Fruit fly (Drosophila melanogaster) whole organism, prepupa: Measurements from ENCODE around the gene Vps39.

Experiments
- Blimp-1 ChIP-seq: fragments of 200-800 bp; sonication (Bioruptor generic); optimal IDR thresholded peaks from 3 replicates; lab custom pipeline; 2017; ENCODE audit warnings: missing biosample characterization, missing genetic modification characterization, mild to moderate bottlenecking, moderate library complexity, missing genetic modification reagents
- CG10631 ChIP-seq: fragments of 200-800 bp; sonication (Bioruptor generic); optimal IDR thresholded peaks from 2 replicates; lab custom pipeline; 2016; ENCODE audit warnings: missing biosample characterization, missing genetic modification characterization
- CG11294 ChIP-seq: fragments of 200-800 bp; sonication (Bioruptor generic); IDR thresholded peaks from 2 replicates; pipeline ENCODE4 v1.3.6; 2022; ENCODE audit warnings: missing biosample characterization, missing genetic modification characterization
- CG11762 ChIP-seq: fragments of 200-800 bp; sonication (Bioruptor generic); optimal IDR thresholded peaks from 3 replicates; lab custom pipeline; 2016; ENCODE audit warnings: missing biosample characterization, missing genetic modification characterization; ENCODE audit not compliant: insufficient read depth
- CG15336 ChIP-seq: fragments of 200-800 bp; sonication (Bioruptor generic); IDR thresholded peaks from 2 replicates; pipeline ENCODE4 v1.3.6; 2022; ENCODE audit warnings: missing biosample characterization, missing genetic modification characterization
- CG1621 ChIP-seq: fragments of 200-800 bp; sonication (Bioruptor generic); optimal IDR thresholded peaks from 3 replicates; lab custom pipeline; 2018; ENCODE audit warnings: missing biosample characterization, mild to moderate bottlenecking, missing genetic modification characterization
- CG16779 ChIP-seq: fragments of 200-800 bp; sonication (Bioruptor generic); optimal IDR thresholded peaks from 3 replicates; lab custom pipeline; 2017; ENCODE audit warnings: missing biosample characterization, mild to moderate bottlenecking, missing genetic modification characterization
- CG32006 ChIP-seq: fragments of 200-800 bp; sonication (Bioruptor generic); optimal IDR thresholded peaks from 3 replicates; lab custom pipeline; 2017; ENCODE audit warnings: missing biosample characterization, mild to moderate bottlenecking, missing genetic modification characterization
- CG34406 ChIP-seq: fragments of 200-800 bp; sonication (Bioruptor generic); optimal IDR thresholded peaks from 3 replicates; lab custom pipeline; 2016; ENCODE audit warnings: missing biosample characterization, missing genetic modification characterization
- CG6163 ChIP-seq: fragments of 200-800 bp; sonication (Bioruptor generic); IDR thresholded peaks from 3 replicates; pipeline ENCODE4 v1.3.6; 2022; ENCODE audit warnings: missing biosample characterization, missing genetic modification characterization
- CG6808 ChIP-seq: fragments of 200-800 bp; sonication (Bioruptor generic); optimal IDR thresholded peaks from 3 replicates; lab custom pipeline; 2017; ENCODE audit warnings: missing biosample characterization, missing genetic modification characterization, mild to moderate bottlenecking, moderate library complexity, missing genetic modification reagents
- CG6854 ChIP-seq: fragments of 200-800 bp; sonication (Bioruptor generic); optimal IDR thresholded peaks from 2 replicates; lab custom pipeline; 2017; ENCODE audit warnings: missing biosample characterization, mild to moderate bottlenecking, missing genetic modification characterization
- CG7368 ChIP-seq: fragments of 200-800 bp; sonication (Bioruptor generic); optimal IDR thresholded peaks from 3 replicates; lab custom pipeline; 2016; ENCODE audit warnings: missing biosample characterization, missing genetic modification characterization
- CG8319 ChIP-seq: fragments of 200-800 bp; sonication (Bioruptor generic); optimal IDR thresholded peaks from 3 replicates; lab custom pipeline; 2016; ENCODE audit warnings: missing biosample characterization, missing genetic modification characterization
- CG8632 ChIP-seq: fragments of 200-800 bp; sonication (Bioruptor generic); optimal IDR thresholded peaks from 3 replicates; lab custom pipeline; 2016; ENCODE audit warnings: missing biosample characterization, missing genetic modification characterization
- Eip78C ChIP-seq: fragments of 200-800 bp; sonication (Bioruptor generic); peaks from one replicate; lab custom pipeline; 2016; ENCODE audit warnings: missing biosample characterization, missing genetic modification characterization
- Eip93F ChIP-seq: fragments of 200-800 bp; sonication (Bioruptor generic); optimal IDR thresholded peaks from 2 replicates; lab custom pipeline; 2016; ENCODE audit warnings: missing biosample characterization, mild to moderate bottlenecking, missing genetic modification characterization
- Ets21C ChIP-seq: fragments of 200-800 bp; sonication (Bioruptor generic); optimal IDR thresholded peaks from 3 replicates; lab custom pipeline; 2016; ENCODE audit warnings: missing biosample characterization, missing genetic modification characterization
- Ets96B ChIP-seq: fragments of 200-800 bp; optimal IDR thresholded peaks from 2 replicates; lab custom pipeline; 2019; ENCODE audit warnings: missing biosample characterization, mild to moderate bottlenecking, missing genetic modification characterization, moderate library complexity
- Lpt ChIP-seq: fragments of 200-800 bp; sonication (Bioruptor generic); optimal IDR thresholded peaks from 3 replicates; lab custom pipeline; 2016; ENCODE audit warnings: missing biosample characterization, missing genetic modification characterization
- OdsH ChIP-seq: fragments of 200-800 bp; sonication (Bioruptor generic); optimal IDR thresholded peaks from 3 replicates; lab custom pipeline; 2016; ENCODE audit warnings: missing biosample characterization, missing genetic modification characterization
- Sox15 ChIP-seq: fragments of 200-800 bp; sonication (Bioruptor generic); optimal IDR thresholded peaks from 3 replicates; lab custom pipeline; 2016; ENCODE audit warnings: missing biosample characterization, missing genetic modification characterization
- acj6 ChIP-seq: fragments of 200-800 bp; sonication (Bioruptor generic); optimal IDR thresholded peaks from 3 replicates; lab custom pipeline; 2016; ENCODE audit warnings: missing biosample characterization, missing genetic modification characterization
- cyc ChIP-seq: fragments of 200-800 bp; sonication (Bioruptor generic); optimal IDR thresholded peaks from 3 replicates; lab custom pipeline; 2016; ENCODE audit warnings: missing biosample characterization, missing genetic modification characterization
- dac ChIP-seq: fragments of 200-800 bp; sonication (Bioruptor generic); optimal IDR thresholded peaks from 2 replicates; lab custom pipeline; 2017; ENCODE audit warnings: missing biosample characterization, mild to moderate bottlenecking, missing genetic modification characterization
- dsx ChIP-seq: fragments of 200-800 bp; optimal IDR thresholded peaks from 3 replicates; lab custom pipeline; 2019; ENCODE audit warnings: missing biosample characterization, mild to moderate bottlenecking, missing genetic modification characterization, moderate library complexity; ENCODE audit not compliant: poor library complexity, severe bottlenecking
- esn ChIP-seq: fragments of 200-800 bp; sonication (Bioruptor generic); optimal IDR thresholded peaks from 2 replicates; lab custom pipeline; 2016; ENCODE audit warnings: missing biosample characterization, mild to moderate bottlenecking, missing genetic modification characterization, moderate library complexity
- fkh ChIP-seq: fragments of 200-800 bp; sonication (Bioruptor generic); optimal IDR thresholded peaks from 3 replicates; lab custom pipeline; 2017; ENCODE audit warnings: missing biosample characterization, mild to moderate bottlenecking, missing genetic modification characterization, moderate library complexity
- net ChIP-seq: fragments of 200-800 bp; sonication (Bioruptor generic); optimal IDR thresholded peaks from 3 replicates; lab custom pipeline; 2016; ENCODE audit warnings: missing biosample characterization, missing genetic modification characterization
- topi ChIP-seq: fragments of 200-800 bp; sonication (Bioruptor generic); optimal IDR thresholded peaks from 3 replicates; lab custom pipeline; 2016; ENCODE audit warnings: missing biosample characterization, missing genetic modification characterization
- vri ChIP-seq: fragments of 200-800 bp; sonication (Bioruptor generic); optimal IDR thresholded peaks from 3 replicates; lab custom pipeline; 2016; ENCODE audit warnings: missing biosample characterization, mild to moderate bottlenecking, missing genetic modification characterization

The Vps39 gene

DNA sequence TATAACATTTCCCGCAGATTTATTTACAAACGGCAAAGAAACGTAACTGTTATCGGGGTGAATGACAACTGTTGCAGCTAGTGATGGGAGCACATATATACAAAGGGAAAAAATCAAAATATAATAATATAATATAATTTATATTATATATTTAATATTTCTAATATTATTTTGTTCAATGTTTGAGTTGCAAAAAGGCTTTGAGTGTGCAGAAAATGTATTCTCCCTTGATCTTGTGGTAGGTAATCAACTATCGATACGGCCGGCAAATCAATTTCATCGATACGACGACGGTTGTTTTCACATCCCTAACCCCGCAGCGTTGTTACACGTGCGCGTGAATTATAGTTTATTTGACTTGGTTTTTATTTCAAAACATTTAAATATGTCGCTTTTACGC, 50.8 kb downstream of the Vps39 start, which contains the start of the genes mTerf5 and Non3 (continued):
- TF ChIP-seq CG32006 (GFP tag; lab: Kevin White, UChicago) (no peak), Eip78C (GFP tag; lab: Kevin White, UChicago) (peak; percentile 73), dac (no peak), CG1621 (tag; lab: Kevin White, UChicago) (no peak), CG16779 (tag; lab: Kevin White, UChicago) (no peak), dsx (GFP tag; lab: Kevin White, UChicago) (peak; percentile 55), CG6808 (GFP tag; lab: Kevin White, UChicago) (no peak), topi (GFP tag; lab: Kevin White, UChicago) (peak; percentile 31), Sox15 (GFP tag; lab: Kevin White, UChicago) (peak; percentile 13), CG7368 (GFP tag; lab: Kevin White, UChicago) (no peak), net (GFP tag; lab: Kevin White, UChicago) (peak; percentile 21), fkh (GFP tag; lab: Kevin White, UChicago) (peak; percentile 64), CG10631 (GFP tag; lab: Kevin White, UChicago) (peak; percentile 65), cyc (GFP tag; lab: Kevin White, UChicago) (peak; percentile 30), CG6163 (GFP tag; lab: Robert Waterston, UW) (no peak), CG6854 (GFP tag; lab: Kevin White, UChicago) (peak; percentile 6), Eip93F (no peak), OdsH (GFP tag; lab: Kevin White, UChicago) (peak; percentile 63), vri (GFP tag; lab: Kevin White, UChicago) (peak; percentile 32), CG15336 (GFP tag; lab: Robert Waterston, UW) (no peak), acj6 (GFP tag; lab: Kevin White, UChicago) (peak; percentile 44), CG34406 (peak; percentile 68), Blimp-1 (GFP tag; lab: Kevin White, UChicago) (no peak), Lpt (GFP tag; lab: Kevin White, UChicago) (no peak), CG8319 (GFP tag; lab: Kevin White, UChicago) (peak; percentile 32), Ets96B (tag; lab: Kevin White, UChicago) (peak; percentile 58), esn (peak; percentile 65), CG8632 (GFP tag; lab: Kevin White, UChicago) (peak; percentile 65), CG11762 (GFP tag; lab: Kevin White, UChicago) (peak; percentile 46), Ets21C (GFP tag; lab: Kevin White, UChicago) (peak; percentile 2), CG11294 (GFP tag; lab: Robert Waterston, UW) (no peak)
